Worm (Caenorhabditis elegans) whole organism, L4 larva: ENCODE measurements around the gene T27E9.2.

Experiments
- Y105C5A.15 ChIP-seq: fragments of 200-800 bp; sonication (Bioruptor generic); IDR thresholded peaks from 2 replicates; pipeline ENCODE4 v1.3.6; 2022; ENCODE audit warnings: missing genetic modification characterization, missing compliant biosample characterization
- madf-5 ChIP-seq, 2 experiments: fragments of 200-800 bp; sonication (Bioruptor generic); IDR thresholded peaks; 2 replicates each; pipeline ENCODE4 v1.3.6; 2022; ENCODE audit warnings: missing compliant biosample characterization in 2 of 2, missing genetic modification characterization in 2 of 2
- nhr-28 ChIP-seq: fragments of 150-350 bp; optimal IDR thresholded peaks from 2 replicates; lab custom pipeline; 2014; ENCODE audit warnings: missing biosample characterization, missing genetic modification characterization
- nhr-77 ChIP-seq: fragments of 150-350 bp; optimal IDR thresholded peaks from 2 replicates; lab custom pipeline; 2014; ENCODE audit warnings: missing biosample characterization, missing genetic modification characterization
- ztf-11 ChIP-seq: fragments of 150-350 bp; optimal IDR thresholded peaks from 2 replicates; lab custom pipeline; 2014; ENCODE audit warnings: missing biosample characterization, missing genetic modification characterization

DNA sequence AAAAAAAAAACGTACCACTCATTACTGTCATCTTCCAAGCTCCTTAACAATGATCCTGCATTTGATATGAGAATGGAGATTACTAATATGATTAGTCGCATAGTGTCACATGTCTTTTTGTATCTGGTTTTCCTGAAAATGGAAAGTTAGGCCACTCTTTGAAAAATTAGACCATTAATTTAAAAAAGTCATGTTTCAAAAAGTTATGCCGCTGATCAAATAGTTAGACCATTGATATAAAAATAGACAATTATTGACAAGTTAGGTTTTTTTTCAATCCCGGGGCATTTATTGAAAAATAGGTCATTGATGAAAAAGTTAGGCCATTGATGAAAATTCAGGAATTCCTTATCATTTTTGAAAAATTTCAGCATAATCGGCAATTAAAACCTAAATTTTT lies 21.6 kb upstream of the T27E9.2 start, which contains the start of gene acc-4:
- no peak for TF ChIP-seq madf-5 (GFP tag; IDR thresholded peaks at IDR 0.05; lab: Robert Waterston, UW)
- no peak for TF ChIP-seq Y105C5A.15
- TF ChIP-seq nhr-77 (tag; lab: Kevin White, UChicago) = no peak
- no peak for TF ChIP-seq ztf-11
- TF ChIP-seq nhr-28 (tag; lab: Kevin White, UChicago) = no peak
